Worm (Caenorhabditis elegans): ENCODE measurements around the gene cyp-13A3.

cyp-13A3 gene

ce11 chrII:9793197-9793596, at the start of gene cyp-13A3:
Gene cyp-13A3, minus strand, starts transcription at chrII:9793297.
- TF ChIP-seq sea-1 (GFP tag; conservative IDR thresholded peaks at IDR 0.05) (no peak), hnd-1 (tag; optimal IDR thresholded peaks at IDR 0.05) (no peak), tbx-11 (GFP tag; IDR thresholded peaks at IDR 0.05) (no peak), B0310.2 (tag; optimal IDR thresholded peaks at IDR 0.05) (no peak), ets-7 (tag; optimal IDR thresholded peaks at IDR 0.05) (no peak), F13C5.2 (tag; optimal IDR thresholded peaks at IDR 0.05) (no peak), aly-1 (tag; optimal IDR thresholded peaks at IDR 0.05) (no peak), ceh-36 (tag; optimal IDR thresholded peaks at IDR 0.05) (no peak), tbx-37 (GFP tag; conservative IDR thresholded peaks at IDR 0.05) (no peak), hmbx-1 (tag; optimal IDR thresholded peaks at IDR 0.05) (no peak), ceh-13 (GFP tag; optimal IDR thresholded peaks at IDR 0.05) (no peak), tra-4 (tag; optimal IDR thresholded peaks at IDR 0.05) (no peak), flt-1 (GFP tag; IDR thresholded peaks at IDR 0.05) (no peak), pes-1 (GFP tag; IDR thresholded peaks at IDR 0.05) (no peak), hmg-4 (GFP tag; optimal IDR thresholded peaks at IDR 0.05) (no peak), ama-1 (optimal IDR thresholded peaks at IDR 0.05) (no peak)

ce11 chrII:9841985-9842505, 48.9 kb upstream of the cyp-13A3 start, which contains the start of gene rnh-1.2:
Gene rnh-1.2, minus strand, starts transcription at chrII:9842035.
- no peak for TF ChIP-seq tbx-11 (GFP tag; IDR thresholded peaks at IDR 0.05)
- no peak for TF ChIP-seq aly-1 (tag; optimal IDR thresholded peaks at IDR 0.05)
- no peak for TF ChIP-seq hmg-4 (GFP tag; optimal IDR thresholded peaks at IDR 0.05)
- no peak for TF ChIP-seq flt-1 (GFP tag; IDR thresholded peaks at IDR 0.05)
- no peak for TF ChIP-seq hmbx-1 (tag; optimal IDR thresholded peaks at IDR 0.05)
- no peak for TF ChIP-seq ceh-13 (GFP tag; optimal IDR thresholded peaks at IDR 0.05)
- TF ChIP-seq tbx-37 (GFP tag; conservative IDR thresholded peaks at IDR 0.05) = no peak

ce11 chrII:9840313-9840712, 47.2 kb upstream of the cyp-13A3 start, which contains the start of gene ZK938.11:
Gene ZK938.11, minus strand, starts transcription at chrII:9840413.
- TF ChIP-seq ama-1 (optimal IDR thresholded peaks at IDR 0.05) = no peak
- no peak for TF ChIP-seq tra-4 (tag; optimal IDR thresholded peaks at IDR 0.05)

- no peak for TF ChIP-seq hmg-4 (GFP tag; optimal IDR thresholded peaks at IDR 0.05)
- no peak for TF ChIP-seq sea-1 (GFP tag; conservative IDR thresholded peaks at IDR 0.05)
- no peak for TF ChIP-seq ceh-36 (tag; optimal IDR thresholded peaks at IDR 0.05)
- TF ChIP-seq pes-1 (GFP tag; IDR thresholded peaks at IDR 0.05) = no peak
- TF ChIP-seq ets-7 (tag; optimal IDR thresholded peaks at IDR 0.05) = no peak
- no peak for TF ChIP-seq F13C5.2 (tag; optimal IDR thresholded peaks at IDR 0.05)
- no peak for TF ChIP-seq B0310.2 (tag; optimal IDR thresholded peaks at IDR 0.05)
- no peak for TF ChIP-seq hmbx-1 (tag; optimal IDR thresholded peaks at IDR 0.05)
- no peak for TF ChIP-seq tbx-37 (GFP tag; conservative IDR thresholded peaks at IDR 0.05)
- TF ChIP-seq aly-1 (tag; optimal IDR thresholded peaks at IDR 0.05) = no peak
- no peak for TF ChIP-seq hnd-1 (tag; optimal IDR thresholded peaks at IDR 0.05)
- TF ChIP-seq ama-1 (optimal IDR thresholded peaks at IDR 0.05) = no peak
- no peak for TF ChIP-seq tbx-11 (GFP tag; IDR thresholded peaks at IDR 0.05)
- no peak for TF ChIP-seq scrt-1 (GFP tag; IDR thresholded peaks at IDR 0.05)
- TF ChIP-seq flt-1 (GFP tag; IDR thresholded peaks at IDR 0.05) = no peak
- no peak for TF ChIP-seq tra-4 (tag; optimal IDR thresholded peaks at IDR 0.05)
- TF ChIP-seq ceh-13 (GFP tag; optimal IDR thresholded peaks at IDR 0.05) = no peak
Observed at ce11 chrII:9838260-9838935, 45.3 kb upstream of the cyp-13A3 start, which contains the start of gene arrd-4. Gene arrd-4, minus strand, starts transcription at chrII:9838310.

ce11 chrII:9835958-9836357, 42.9 kb upstream of the cyp-13A3 start:
- TF ChIP-seq tbx-37 (GFP tag; conservative IDR thresholded peaks at IDR 0.05) (no peak), hnd-1 (tag; optimal IDR thresholded peaks at IDR 0.05) (no peak), tra-4 (tag; optimal IDR thresholded peaks at IDR 0.05) (no peak), hmbx-1 (tag; optimal IDR thresholded peaks at IDR 0.05) (no peak), scrt-1 (GFP tag; IDR thresholded peaks at IDR 0.05) (no peak), sea-1 (GFP tag; conservative IDR thresholded peaks at IDR 0.05) (no peak), ets-7 (tag; optimal IDR thresholded peaks at IDR 0.05) (no peak), B0310.2 (tag; optimal IDR thresholded peaks at IDR 0.05) (no peak), aly-1 (tag; optimal IDR thresholded peaks at IDR 0.05) (no peak), ceh-13 (GFP tag; optimal IDR thresholded peaks at IDR 0.05) (no peak), pes-1 (GFP tag; IDR thresholded peaks at IDR 0.05) (no peak), ama-1 (optimal IDR thresholded peaks at IDR 0.05) (no peak), hmg-4 (GFP tag; optimal IDR thresholded peaks at IDR 0.05) (no peak), F13C5.2 (tag; optimal IDR thresholded peaks at IDR 0.05) (no peak)

ce11 chrII:9834921-9835320, 41.8 kb upstream of the cyp-13A3 start, which contains the start of gene arrd-5:
Gene arrd-5, plus strand, starts transcription at chrII:9835221.
- TF ChIP-seq ets-7 (tag; optimal IDR thresholded peaks at IDR 0.05) = no peak
- TF ChIP-seq scrt-1 (GFP tag; IDR thresholded peaks at IDR 0.05) = no peak
- TF ChIP-seq sea-1 (GFP tag; conservative IDR thresholded peaks at IDR 0.05) = no peak
- TF ChIP-seq pes-1 (GFP tag; IDR thresholded peaks at IDR 0.05) = no peak
- TF ChIP-seq hnd-1 (tag; optimal IDR thresholded peaks at IDR 0.05) = no peak
- TF ChIP-seq aly-1 (tag; optimal IDR thresholded peaks at IDR 0.05) = no peak
- TF ChIP-seq flt-1 (GFP tag; IDR thresholded peaks at IDR 0.05) = no peak
- TF ChIP-seq B0310.2 (tag; optimal IDR thresholded peaks at IDR 0.05) = no peak
- TF ChIP-seq hmg-4 (GFP tag; optimal IDR thresholded peaks at IDR 0.05) = no peak
- TF ChIP-seq hmbx-1 (tag; optimal IDR thresholded peaks at IDR 0.05) = no peak
- no peak for TF ChIP-seq F13C5.2 (tag; optimal IDR thresholded peaks at IDR 0.05)
- no peak for TF ChIP-seq ceh-36 (tag; optimal IDR thresholded peaks at IDR 0.05)

- TF ChIP-seq sea-1 (GFP tag; conservative IDR thresholded peaks at IDR 0.05) (no peak), ceh-36 (tag; optimal IDR thresholded peaks at IDR 0.05) (no peak), scrt-1 (GFP tag; IDR thresholded peaks at IDR 0.05) (no peak), F13C5.2 (tag; optimal IDR thresholded peaks at IDR 0.05) (no peak), ama-1 (optimal IDR thresholded peaks at IDR 0.05) (no peak), aly-1 (tag; optimal IDR thresholded peaks at IDR 0.05) (no peak), tbx-11 (GFP tag; IDR thresholded peaks at IDR 0.05) (no peak), tra-4 (tag; optimal IDR thresholded peaks at IDR 0.05) (no peak), flt-1 (GFP tag; IDR thresholded peaks at IDR 0.05) (no peak), tbx-37 (GFP tag; conservative IDR thresholded peaks at IDR 0.05) (no peak), hmbx-1 (tag; optimal IDR thresholded peaks at IDR 0.05) (no peak), B0310.2 (tag; optimal IDR thresholded peaks at IDR 0.05) (no peak), ets-7 (tag; optimal IDR thresholded peaks at IDR 0.05) (no peak)
Observed at ce11 chrII:9833855-9834254, 40.8 kb upstream of the cyp-13A3 start, which contains the start of gene ZK938.3. Gene ZK938.3, minus strand, starts transcription at chrII:9833955.

All from whole organism, early embryonic.